Worm (Caenorhabditis elegans): ENCODE results near the gene F59A7.7.

The F59A7.7 gene

ce11 chrV:2011777-2012176 lies at the start of gene F59A7.7:
TSS of gene F59A7.7 (plus strand) at chrV:2012077.
- no peak for TF ChIP-seq mdl-1 (tag; optimal IDR thresholded peaks at IDR 0.05)
- no peak for TF ChIP-seq unc-39 (tag; optimal IDR thresholded peaks at IDR 0.05)
- TF ChIP-seq elt-1 (tag; optimal IDR thresholded peaks at IDR 0.05) = no peak
- TF ChIP-seq egl-27 (tag; optimal IDR thresholded peaks at IDR 0.05) = no peak
- TF ChIP-seq nhr-11 (tag; optimal IDR thresholded peaks at IDR 0.05) = no peak
- no peak for TF ChIP-seq nhr-23 (tag; optimal IDR thresholded peaks at IDR 0.05)
- no peak for TF ChIP-seq nhr-21 (tag; optimal IDR thresholded peaks at IDR 0.05)
- TF ChIP-seq gmeb-1 (tag; optimal IDR thresholded peaks at IDR 0.05) = no peak
- TF ChIP-seq nhr-77 (tag; optimal IDR thresholded peaks at IDR 0.05) = no peak
- TF ChIP-seq nhr-12 (tag; optimal IDR thresholded peaks at IDR 0.05) = no peak
- no peak for TF ChIP-seq alr-1 (tag; optimal IDR thresholded peaks at IDR 0.05)
- no peak for TF ChIP-seq fos-1 (tag; optimal IDR thresholded peaks at IDR 0.05)

DNA sequence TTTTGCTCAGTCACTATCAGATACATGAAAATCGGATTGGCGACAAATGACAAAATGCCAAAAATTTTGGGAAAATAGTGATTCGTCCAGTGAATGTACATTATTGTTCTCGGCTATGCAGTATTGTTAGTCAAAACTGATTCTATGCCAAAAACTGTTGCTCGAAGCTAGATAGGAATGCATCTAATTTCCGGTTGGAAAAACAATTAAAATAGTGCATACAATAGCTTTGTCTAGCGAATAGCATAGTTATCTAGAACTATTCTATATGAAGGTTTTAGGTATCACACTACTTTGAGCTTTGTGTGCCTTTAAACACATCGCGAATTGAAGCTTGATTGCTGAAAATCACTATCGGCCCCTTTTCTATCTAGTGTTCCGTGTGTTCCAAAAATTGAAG lies 47.1 kb upstream of the F59A7.7 start, which contains the start of gene srj-15:
TSS of gene srj-15 (minus strand) at position 101 of the 400 bp plus-strand sequence.
- TF ChIP-seq mbf-1 (tag; optimal IDR thresholded peaks at IDR 0.05) = no peak
- TF ChIP-seq sma-3 (GFP tag; optimal IDR thresholded peaks at IDR 0.05) = no peak
- TF ChIP-seq F13H6.1 (tag; optimal IDR thresholded peaks at IDR 0.05) = no peak
- no peak for TF ChIP-seq nhr-21 (tag; optimal IDR thresholded peaks at IDR 0.05)
- no peak for TF ChIP-seq ztf-1 (GFP tag; conservative IDR thresholded peaks at IDR 0.05)

- TF ChIP-seq nhr-21 (tag; optimal IDR thresholded peaks at IDR 0.05) = no peak
- TF ChIP-seq nhr-23 (tag; optimal IDR thresholded peaks at IDR 0.05) = no peak
- no peak for TF ChIP-seq R02D3.7 (tag; optimal IDR thresholded peaks at IDR 0.05)
- TF ChIP-seq dmd-4 (tag; optimal IDR thresholded peaks at IDR 0.05) = no peak
- no peak for TF ChIP-seq Y55F3AM.14 (GFP tag; optimal IDR thresholded peaks at IDR 0.05)
- no peak for TF ChIP-seq snpc-4 (tag; optimal IDR thresholded peaks at IDR 0.05)
- no peak for TF ChIP-seq sma-3 (GFP tag; optimal IDR thresholded peaks at IDR 0.05)
- no peak for TF ChIP-seq nhr-77 (tag; optimal IDR thresholded peaks at IDR 0.05)
- no peak for TF ChIP-seq alr-1 (tag; optimal IDR thresholded peaks at IDR 0.05)
- TF ChIP-seq ceh-16 (tag; optimal IDR thresholded peaks at IDR 0.05) = no peak
- no peak for TF ChIP-seq sma-9 (GFP tag; optimal IDR thresholded peaks at IDR 0.05)
- TF ChIP-seq sma-9 (tag; optimal IDR thresholded peaks at IDR 0.05) = no peak
- TF ChIP-seq mab-5 (tag; optimal IDR thresholded peaks at IDR 0.05) = no peak
- no peak for TF ChIP-seq ZK546.5 (tag; optimal IDR thresholded peaks at IDR 0.05)
- TF ChIP-seq ama-1 (optimal IDR thresholded peaks at IDR 0.05) = no peak
Observed at ce11 chrV:1966962-1967361, 44.9 kb upstream of the F59A7.7 start.

- no peak for TF ChIP-seq gmeb-1 (tag; optimal IDR thresholded peaks at IDR 0.05)
- no peak for TF ChIP-seq ceh-82 (tag; optimal IDR thresholded peaks at IDR 0.05)
- no peak for TF ChIP-seq sma-3 (GFP tag; optimal IDR thresholded peaks at IDR 0.05)
- TF ChIP-seq nhr-237 (tag; optimal IDR thresholded peaks at IDR 0.05) = no peak
- no peak for TF ChIP-seq R02D3.7 (tag; optimal IDR thresholded peaks at IDR 0.05)
- no peak for TF ChIP-seq ztf-4 (tag; optimal IDR thresholded peaks at IDR 0.05)
- TF ChIP-seq sem-4 (tag; optimal IDR thresholded peaks at IDR 0.05) = no peak
- no peak for TF ChIP-seq lsy-2 (tag; optimal IDR thresholded peaks at IDR 0.05)
- TF ChIP-seq snpc-4 (tag; optimal IDR thresholded peaks at IDR 0.05) = no peak
- TF ChIP-seq dmd-4 (tag; optimal IDR thresholded peaks at IDR 0.05) = no peak
- no peak for TF ChIP-seq unc-39 (tag; optimal IDR thresholded peaks at IDR 0.05)
- no peak for TF ChIP-seq nhr-11 (tag; optimal IDR thresholded peaks at IDR 0.05)
- no peak for TF ChIP-seq elt-1 (tag; optimal IDR thresholded peaks at IDR 0.05)
- TF ChIP-seq mab-5 (tag; optimal IDR thresholded peaks at IDR 0.05) = no peak
Observed at ce11 chrV:1968809-1969208, 43.1 kb upstream of the F59A7.7 start.

DNA sequence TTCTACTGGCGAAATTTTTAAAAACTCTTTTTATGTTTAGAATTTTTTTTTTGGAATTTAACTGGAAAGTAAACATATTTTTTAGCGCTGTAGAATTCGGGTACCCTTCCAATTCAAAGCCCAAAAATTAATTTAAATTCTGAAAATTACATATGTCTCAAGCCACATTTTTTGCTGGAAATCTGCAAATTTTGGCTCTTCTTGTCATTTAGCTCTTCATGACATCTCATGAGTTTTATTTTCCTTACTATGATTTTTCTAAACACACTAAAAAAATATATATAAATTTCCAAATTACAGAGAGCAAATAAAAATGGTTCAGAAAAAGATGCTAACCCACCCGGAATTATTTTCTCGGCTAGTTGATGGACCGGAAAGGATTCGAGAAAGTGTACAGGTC lies 42.6 kb upstream of the F59A7.7 start, which contains the start of gene acs-3:
TSS of gene acs-3 (plus strand) at position 301 of the 400 bp plus-strand sequence.
- no peak for TF ChIP-seq unc-55 (GFP tag; optimal IDR thresholded peaks at IDR 0.05)
- no peak for TF ChIP-seq nhr-10 (tag; optimal IDR thresholded peaks at IDR 0.05)
- no peak for TF ChIP-seq nhr-237 (tag; optimal IDR thresholded peaks at IDR 0.05)
- TF ChIP-seq nhr-6 (tag; optimal IDR thresholded peaks at IDR 0.05) = no peak
- TF ChIP-seq snpc-4 (tag; optimal IDR thresholded peaks at IDR 0.05) = no peak
- no peak for TF ChIP-seq crh-2 (tag; optimal IDR thresholded peaks at IDR 0.05)
- no peak for TF ChIP-seq skn-1 (tag; optimal IDR thresholded peaks at IDR 0.05)
- TF ChIP-seq nhr-12 (tag; optimal IDR thresholded peaks at IDR 0.05) = no peak
- no peak for TF ChIP-seq nhr-129 (tag; optimal IDR thresholded peaks at IDR 0.05)
- no peak for TF ChIP-seq blmp-1 (tag; optimal IDR thresholded peaks at IDR 0.05; ENCODE audit: insufficient read depth)
- TF ChIP-seq nhr-25 (tag; optimal IDR thresholded peaks at IDR 0.05) = no peak
- TF ChIP-seq peb-1 (tag; optimal IDR thresholded peaks at IDR 0.05) = no peak
- TF ChIP-seq aly-2 (tag; optimal IDR thresholded peaks at IDR 0.05) = no peak
